Fruit fly (Drosophila melanogaster) whole organism, prepupa: ENCODE results near the gene Gr93d.
A peak's percentile ranks its signal among the peaks of the same experiment; 100 is the strongest.

Experiments used
- CG10631 ChIP-seq: fragments of 200-800 bp; sonication (Bioruptor generic); optimal IDR thresholded peaks from 2 replicates; lab custom pipeline; 2016; ENCODE audit warnings: missing biosample characterization, missing genetic modification characterization
- CG11294 ChIP-seq: fragments of 200-800 bp; sonication (Bioruptor generic); IDR thresholded peaks from 2 replicates; pipeline ENCODE4 v1.3.6; 2022; ENCODE audit warnings: missing biosample characterization, missing genetic modification characterization
- CG11762 ChIP-seq: fragments of 200-800 bp; sonication (Bioruptor generic); optimal IDR thresholded peaks from 3 replicates; lab custom pipeline; 2016; ENCODE audit warnings: missing biosample characterization, missing genetic modification characterization; ENCODE audit not compliant: insufficient read depth
- CG1621 ChIP-seq: fragments of 200-800 bp; sonication (Bioruptor generic); optimal IDR thresholded peaks from 3 replicates; lab custom pipeline; 2018; ENCODE audit warnings: missing biosample characterization, mild to moderate bottlenecking, missing genetic modification characterization
- CG16779 ChIP-seq: fragments of 200-800 bp; sonication (Bioruptor generic); optimal IDR thresholded peaks from 3 replicates; lab custom pipeline; 2017; ENCODE audit warnings: missing biosample characterization, mild to moderate bottlenecking, missing genetic modification characterization
- CG3032 ChIP-seq: fragments of 200-800 bp; optimal IDR thresholded peaks from 2 replicates; lab custom pipeline; 2019; ENCODE audit warnings: missing biosample characterization, mild to moderate bottlenecking, missing genetic modification characterization, moderate library complexity
- CG32006 ChIP-seq: fragments of 200-800 bp; sonication (Bioruptor generic); optimal IDR thresholded peaks from 3 replicates; lab custom pipeline; 2017; ENCODE audit warnings: missing biosample characterization, mild to moderate bottlenecking, missing genetic modification characterization
- CG34406 ChIP-seq: fragments of 200-800 bp; sonication (Bioruptor generic); optimal IDR thresholded peaks from 3 replicates; lab custom pipeline; 2016; ENCODE audit warnings: missing biosample characterization, missing genetic modification characterization
- CG3919 ChIP-seq: fragments of 200-800 bp; sonication (Bioruptor generic); optimal IDR thresholded peaks from 3 replicates; lab custom pipeline; 2016; ENCODE audit warnings: missing biosample characterization, missing genetic modification characterization
- CG4318 ChIP-seq: fragments of 200-800 bp; sonication (Bioruptor generic); optimal IDR thresholded peaks from 3 replicates; lab custom pipeline; 2017; ENCODE audit warnings: missing biosample characterization, mild to moderate bottlenecking, missing genetic modification characterization
- CG6163 ChIP-seq: fragments of 200-800 bp; sonication (Bioruptor generic); IDR thresholded peaks from 3 replicates; pipeline ENCODE4 v1.3.6; 2022; ENCODE audit warnings: missing biosample characterization, missing genetic modification characterization
- CG6276 ChIP-seq: fragments of 200-800 bp; sonication (Bioruptor generic); optimal IDR thresholded peaks from 2 replicates; lab custom pipeline; 2017; ENCODE audit warnings: missing biosample characterization, mild to moderate bottlenecking, missing genetic modification characterization
- CG6792 ChIP-seq: fragments of 200-800 bp; sonication (Bioruptor generic); optimal IDR thresholded peaks from 3 replicates; lab custom pipeline; 2016; ENCODE audit warnings: missing biosample characterization, missing genetic modification characterization
- CG6854 ChIP-seq: fragments of 200-800 bp; sonication (Bioruptor generic); optimal IDR thresholded peaks from 2 replicates; lab custom pipeline; 2017; ENCODE audit warnings: missing biosample characterization, mild to moderate bottlenecking, missing genetic modification characterization
- CG7368 ChIP-seq: fragments of 200-800 bp; sonication (Bioruptor generic); optimal IDR thresholded peaks from 3 replicates; lab custom pipeline; 2016; ENCODE audit warnings: missing biosample characterization, missing genetic modification characterization
- CG8119 ChIP-seq: fragments of 200-800 bp; sonication (Bioruptor generic); IDR thresholded peaks from 3 replicates; pipeline ENCODE4 v1.3.6; 2022; ENCODE audit warnings: missing biosample characterization, missing genetic modification characterization
- CG8319 ChIP-seq: fragments of 200-800 bp; sonication (Bioruptor generic); optimal IDR thresholded peaks from 3 replicates; lab custom pipeline; 2016; ENCODE audit warnings: missing biosample characterization, missing genetic modification characterization
- CG8632 ChIP-seq: fragments of 200-800 bp; sonication (Bioruptor generic); optimal IDR thresholded peaks from 3 replicates; lab custom pipeline; 2016; ENCODE audit warnings: missing biosample characterization, missing genetic modification characterization
- Eip75B ChIP-seq: fragments of 200-800 bp; sonication (Bioruptor generic); optimal IDR thresholded peaks from 3 replicates; lab custom pipeline; 2016; ENCODE audit warnings: missing biosample characterization, missing genetic modification characterization
- Eip78C ChIP-seq: fragments of 200-800 bp; sonication (Bioruptor generic); peaks from one replicate; lab custom pipeline; 2016; ENCODE audit warnings: missing biosample characterization, missing genetic modification characterization
- Eip93F ChIP-seq: fragments of 200-800 bp; sonication (Bioruptor generic); optimal IDR thresholded peaks from 2 replicates; lab custom pipeline; 2016; ENCODE audit warnings: missing biosample characterization, mild to moderate bottlenecking, missing genetic modification characterization
- Ets21C ChIP-seq: fragments of 200-800 bp; sonication (Bioruptor generic); optimal IDR thresholded peaks from 3 replicates; lab custom pipeline; 2016; ENCODE audit warnings: missing biosample characterization, missing genetic modification characterization
- Ets96B ChIP-seq: fragments of 200-800 bp; optimal IDR thresholded peaks from 2 replicates; lab custom pipeline; 2019; ENCODE audit warnings: missing biosample characterization, mild to moderate bottlenecking, missing genetic modification characterization, moderate library complexity
- Gug ChIP-seq: fragments of 200-800 bp; sonication (Bioruptor generic); IDR thresholded peaks from 2 replicates; pipeline ENCODE4 v1.3.6; 2022; ENCODE audit warnings: missing biosample characterization, missing genetic modification characterization
- Hr38 ChIP-seq: sonication (Bioruptor generic); optimal IDR thresholded peaks from 2 replicates; lab custom pipeline; 2016; ENCODE audit warnings: missing biosample characterization, missing genetic modification characterization
- Hr39 ChIP-seq: fragments of 200-800 bp; sonication (Bioruptor generic); optimal IDR thresholded peaks from 2 replicates; lab custom pipeline; 2016; ENCODE audit warnings: missing biosample characterization, missing genetic modification characterization
- Lpt ChIP-seq: fragments of 200-800 bp; sonication (Bioruptor generic); optimal IDR thresholded peaks from 3 replicates; lab custom pipeline; 2016; ENCODE audit warnings: missing biosample characterization, missing genetic modification characterization
- OdsH ChIP-seq: fragments of 200-800 bp; sonication (Bioruptor generic); optimal IDR thresholded peaks from 3 replicates; lab custom pipeline; 2016; ENCODE audit warnings: missing biosample characterization, missing genetic modification characterization
- Sox102F ChIP-seq: fragments of 200-800 bp; sonication (Bioruptor generic); optimal IDR thresholded peaks from 2 replicates; lab custom pipeline; 2016; ENCODE audit warnings: missing biosample characterization, mild to moderate bottlenecking, missing genetic modification characterization
- Sox14 ChIP-seq: fragments of 200-800 bp; sonication (Bioruptor generic); optimal IDR thresholded peaks from 3 replicates; lab custom pipeline; 2016; ENCODE audit warnings: missing biosample characterization, missing genetic modification characterization
- Sox15 ChIP-seq: fragments of 200-800 bp; sonication (Bioruptor generic); optimal IDR thresholded peaks from 3 replicates; lab custom pipeline; 2016; ENCODE audit warnings: missing biosample characterization, missing genetic modification characterization
- acj6 ChIP-seq: fragments of 200-800 bp; sonication (Bioruptor generic); optimal IDR thresholded peaks from 3 replicates; lab custom pipeline; 2016; ENCODE audit warnings: missing biosample characterization, missing genetic modification characterization
- cyc ChIP-seq: fragments of 200-800 bp; sonication (Bioruptor generic); optimal IDR thresholded peaks from 3 replicates; lab custom pipeline; 2016; ENCODE audit warnings: missing biosample characterization, missing genetic modification characterization
- dac ChIP-seq: fragments of 200-800 bp; sonication (Bioruptor generic); optimal IDR thresholded peaks from 2 replicates; lab custom pipeline; 2017; ENCODE audit warnings: missing biosample characterization, mild to moderate bottlenecking, missing genetic modification characterization
- eg ChIP-seq: fragments of 200-800 bp; sonication (Bioruptor generic); IDR thresholded peaks from 3 replicates; pipeline ENCODE4 v1.3.6; 2022; ENCODE audit warnings: missing biosample characterization, missing genetic modification characterization
- esn ChIP-seq: fragments of 200-800 bp; sonication (Bioruptor generic); optimal IDR thresholded peaks from 2 replicates; lab custom pipeline; 2016; ENCODE audit warnings: missing biosample characterization, mild to moderate bottlenecking, missing genetic modification characterization, moderate library complexity
- fd59A ChIP-seq: fragments of 200-800 bp; sonication (Bioruptor generic); optimal IDR thresholded peaks from 2 replicates; lab custom pipeline; 2017; ENCODE audit warnings: missing biosample characterization, mild to moderate bottlenecking, missing genetic modification characterization, missing genetic modification reagents
- fd85E ChIP-seq: fragments of 200-800 bp; sonication (Bioruptor generic); optimal IDR thresholded peaks from 3 replicates; lab custom pipeline; 2016; ENCODE audit warnings: missing biosample characterization, missing genetic modification characterization
- fkh ChIP-seq: fragments of 200-800 bp; sonication (Bioruptor generic); optimal IDR thresholded peaks from 3 replicates; lab custom pipeline; 2017; ENCODE audit warnings: missing biosample characterization, mild to moderate bottlenecking, missing genetic modification characterization, moderate library complexity
- net ChIP-seq: fragments of 200-800 bp; sonication (Bioruptor generic); optimal IDR thresholded peaks from 3 replicates; lab custom pipeline; 2016; ENCODE audit warnings: missing biosample characterization, missing genetic modification characterization
- pdm3 ChIP-seq: fragments of 200-800 bp; sonication (Bioruptor generic); optimal IDR thresholded peaks from 3 replicates; lab custom pipeline; 2016; ENCODE audit warnings: missing biosample characterization, missing genetic modification characterization
- salr ChIP-seq, 2 experiments: fragments of 200-800 bp; sonication (Bioruptor generic); optimal IDR thresholded peaks; 3 replicates each; lab custom pipeline; 2016 to 2018; ENCODE audit warnings: missing biosample characterization in 2 of 2, missing genetic modification characterization in 2 of 2, mild to moderate bottlenecking in 1 of 2
- spab ChIP-seq: fragments of 200-800 bp; sonication (Bioruptor generic); optimal IDR thresholded peaks from 2 replicates; lab custom pipeline; 2017; ENCODE audit warnings: missing biosample characterization, mild to moderate bottlenecking, missing genetic modification characterization, missing genetic modification reagents
- ss ChIP-seq, 2 experiments: fragments of 200-800 bp; sonication (Bioruptor generic); optimal IDR thresholded peaks; 2 replicates in 1 of 2; 3 replicates in 1 of 2; lab custom pipeline; 2017 to 2018; ENCODE audit warnings: mild to moderate bottlenecking in 2 of 2, missing biosample characterization in 2 of 2, missing genetic modification characterization in 2 of 2, moderate library complexity in 1 of 2
- svp ChIP-seq: fragments of 200-800 bp; sonication (Bioruptor generic); peaks from one replicate; lab custom pipeline; 2016; ENCODE audit warnings: missing biosample characterization, missing genetic modification characterization
- topi ChIP-seq: fragments of 200-800 bp; sonication (Bioruptor generic); optimal IDR thresholded peaks from 3 replicates; lab custom pipeline; 2016; ENCODE audit warnings: missing biosample characterization, missing genetic modification characterization

Gr93d gene

dm6 chr3R:21863817-21864384 is 17.4 kb upstream of the Gr93d start:
- TF ChIP-seq svp (peak; percentile 53), net (GFP tag; lab: Kevin White, UChicago) (no peak), CG32006 (GFP tag; lab: Kevin White, UChicago) (peak; percentile 15), CG8119 (GFP tag; lab: Robert Waterston, UW) (0 out of 3 replicates have a peak, but pooled peaks have one; percentile 38), CG16779 (no peak)

dm6 chr3R:21862868-21863267 is 16.4 kb upstream of the Gr93d start:
- TF ChIP-seq Eip78C (GFP tag; lab: Kevin White, UChicago) = peak; percentile 57
- no peak for TF ChIP-seq acj6 (GFP tag; lab: Kevin White, UChicago)

- peak; percentile 32 for TF ChIP-seq CG8632 (GFP tag; lab: Kevin White, UChicago)
- peak; percentile 61 for TF ChIP-seq CG16779
- no peak for TF ChIP-seq topi (GFP tag; lab: Kevin White, UChicago)
- peak; percentile 3 for TF ChIP-seq Ets21C (GFP tag; lab: Kevin White, UChicago)
- peak; percentile 88 for TF ChIP-seq Lpt (GFP tag; lab: Kevin White, UChicago)
- TF ChIP-seq Eip93F (GFP tag; lab: Kevin White, UChicago) = no peak
- peak; percentile 63 for TF ChIP-seq CG8319 (GFP tag; lab: Kevin White, UChicago)
- TF ChIP-seq Sox15 = no peak
- peak; percentile 31 for TF ChIP-seq esn (GFP tag; lab: Kevin White, UChicago)
- TF ChIP-seq fd59A (GFP tag; lab: Kevin White, UChicago) = no peak
- no peak for TF ChIP-seq Hr38
- TF ChIP-seq CG1621 (tag; lab: Kevin White, UChicago) = no peak
- no peak for TF ChIP-seq CG6854 (GFP tag; lab: Kevin White, UChicago)
- TF ChIP-seq spab (GFP tag; lab: Kevin White, UChicago) = peak; percentile 13
- TF ChIP-seq CG6163 = peak; percentile 88
- TF ChIP-seq Sox102F (GFP tag; lab: Kevin White, UChicago) = peak; percentile 21
- TF ChIP-seq pdm3 = peak; percentile 71
- no peak for TF ChIP-seq cyc (GFP tag; lab: Kevin White, UChicago)
- no peak for TF ChIP-seq Ets96B
- no peak for TF ChIP-seq svp
- TF ChIP-seq fd85E (GFP tag; lab: Kevin White, UChicago) = no peak
- TF ChIP-seq Hr39 (GFP tag; lab: Kevin White, UChicago) = no peak
- peak; percentile 97 for TF ChIP-seq CG32006 (GFP tag; lab: Kevin White, UChicago)
- TF ChIP-seq Sox14 (GFP tag; lab: Kevin White, UChicago) = peak; percentile 13
- peak; percentile 93 for TF ChIP-seq CG4318 (GFP tag; lab: Kevin White, UChicago)
- no peak for TF ChIP-seq ss (GFP tag; optimal IDR thresholded peaks at IDR 0.05; lab: Kevin White, UChicago)
- peak; percentile 32 for TF ChIP-seq CG7368 (GFP tag; lab: Kevin White, UChicago)
- TF ChIP-seq CG11294 = peak; percentile 73
- TF ChIP-seq CG6276 = peak; percentile 93
- TF ChIP-seq Gug = peak; percentile 84
- peak in 1 of 2 experiments; percentile 83 for TF ChIP-seq salr (GFP tag; optimal IDR thresholded peaks at IDR 0.05; lab: Kevin White, UChicago)
- peak; percentile 50 for TF ChIP-seq CG6792 (GFP tag; lab: Kevin White, UChicago)
- TF ChIP-seq CG3032 (tag; lab: Kevin White, UChicago) = no peak
- peak; percentile 96 for TF ChIP-seq eg
- TF ChIP-seq CG10631 (GFP tag; lab: Kevin White, UChicago) = peak; percentile 54
- TF ChIP-seq net (GFP tag; lab: Kevin White, UChicago) = peak; percentile 80
- TF ChIP-seq CG3919 (GFP tag; lab: Kevin White, UChicago) = peak; percentile 51
- peak; percentile 96 for TF ChIP-seq CG8119 (GFP tag; lab: Robert Waterston, UW)
- TF ChIP-seq fkh (GFP tag; lab: Kevin White, UChicago) = no peak
- TF ChIP-seq CG34406 = peak; percentile 13
- TF ChIP-seq CG11762 (GFP tag; lab: Kevin White, UChicago) = peak; percentile 46
- peak; percentile 63 for TF ChIP-seq Eip75B
- peak; percentile 96 for TF ChIP-seq dac
- peak; percentile 80 for TF ChIP-seq OdsH
Observed at dm6 chr3R:21862137-21862850, 15.8 kb upstream of the Gr93d start.
